Worm (Caenorhabditis elegans): ENCODE results near the gene T05G5.4.
A peak's percentile ranks its signal among the peaks of the same experiment; 100 is the strongest.

The T05G5.4 gene

ce11 chrIII:9783133-9783590 lies 34.4 kb downstream of the T05G5.4 start (continued):
- TF ChIP-seq mxl-3 (GFP tag; optimal IDR thresholded peaks at IDR 0.05): no peak
- TF ChIP-seq duxl-1 (tag; optimal IDR thresholded peaks at IDR 0.05; ENCODE audit: poor library complexity): peak; percentile 46
- no peak for TF ChIP-seq ZK546.5 (tag; optimal IDR thresholded peaks at IDR 0.05)
- TF ChIP-seq nhr-76 (tag; optimal IDR thresholded peaks at IDR 0.05): no peak
- peak in 1 of 2 experiments; percentile 50 for TF ChIP-seq lsy-2 (tag; optimal IDR thresholded peaks at IDR 0.05)
- no peak for TF ChIP-seq lin-13 (GFP tag; optimal IDR thresholded peaks at IDR 0.05)
- TF ChIP-seq ZK337.2 (GFP tag; IDR thresholded peaks at IDR 0.05): no peak
- TF ChIP-seq daf-8 (GFP tag; IDR thresholded peaks at IDR 0.05): no peak
- no peak for TF ChIP-seq D1046.2 (GFP tag; IDR thresholded peaks at IDR 0.05)
- TF ChIP-seq rbr-2 (tag; optimal IDR thresholded peaks at IDR 0.05): no peak
- no peak for TF ChIP-seq ceh-82 (tag; optimal IDR thresholded peaks at IDR 0.05)
- TF ChIP-seq zip-2 (tag; optimal IDR thresholded peaks at IDR 0.05): no peak
- peak; percentile 26 for TF ChIP-seq nhr-48 (tag; optimal IDR thresholded peaks at IDR 0.05)
- TF ChIP-seq nhr-41 (GFP tag; IDR thresholded peaks at IDR 0.05): no peak
- no peak for TF ChIP-seq skn-1 (tag; optimal IDR thresholded peaks at IDR 0.05)
- no peak for TF ChIP-seq lir-3 (tag; optimal IDR thresholded peaks at IDR 0.05)
- TF ChIP-seq Y105C5A.15 (GFP tag; IDR thresholded peaks at IDR 0.05): 0 out of 2 replicates have a peak, but pooled peaks have one; percentile 7
- TF ChIP-seq vab-7 (GFP tag; IDR thresholded peaks at IDR 0.05): no peak
- TF ChIP-seq unc-130 (GFP tag; optimal IDR thresholded peaks at IDR 0.05): no peak
- no peak for TF ChIP-seq ceh-62 (tag; optimal IDR thresholded peaks at IDR 0.05)
- no peak for TF ChIP-seq nhr-77 (tag; optimal IDR thresholded peaks at IDR 0.05)
- no peak for TF ChIP-seq arid-1 (GFP tag; conservative IDR thresholded peaks at IDR 0.05)
- no peak for TF ChIP-seq F44E2.7 (GFP tag; IDR thresholded peaks at IDR 0.05)
- no peak for TF ChIP-seq egl-43 (GFP tag; IDR thresholded peaks at IDR 0.05)
- no peak for TF ChIP-seq mes-2 (tag; optimal IDR thresholded peaks at IDR 0.05; ENCODE audit: poor library complexity, severe bottlenecking)
- TF ChIP-seq unc-39 (tag; optimal IDR thresholded peaks at IDR 0.05): no peak

- TF ChIP-seq nhr-77 (tag; optimal IDR thresholded peaks at IDR 0.05): peak; percentile 17
- no peak for TF ChIP-seq hlh-30 (tag; optimal IDR thresholded peaks at IDR 0.05; ENCODE audit: insufficient read depth)
- no peak for TF ChIP-seq ctbp-1 (GFP tag; IDR thresholded peaks at IDR 0.05)
- no peak for TF ChIP-seq tra-1 (GFP tag; IDR thresholded peaks at IDR 0.05)
- no peak for TF ChIP-seq tag-97 (GFP tag; IDR thresholded peaks at IDR 0.05)
- no peak for TF ChIP-seq D1046.2 (GFP tag; IDR thresholded peaks at IDR 0.05)
- TF ChIP-seq jun-1 (tag; optimal IDR thresholded peaks at IDR 0.05): no peak
- no peak for TF ChIP-seq mdt-29 (GFP tag; IDR thresholded peaks at IDR 0.05)
- no peak for TF ChIP-seq spr-1 (tag; optimal IDR thresholded peaks at IDR 0.05)
- TF ChIP-seq ZK546.5 (tag; optimal IDR thresholded peaks at IDR 0.05): no peak
- TF ChIP-seq aly-2 (tag; optimal IDR thresholded peaks at IDR 0.05): no peak
- TF ChIP-seq ceh-44 (GFP tag; IDR thresholded peaks at IDR 0.05): no peak
- TF ChIP-seq Y5F2A.4 (GFP tag; optimal IDR thresholded peaks at IDR 0.05): no peak
- TF ChIP-seq php-3 (GFP tag; IDR thresholded peaks at IDR 0.05): no peak
- TF ChIP-seq dmd-9 (GFP tag; IDR thresholded peaks at IDR 0.05): no peak
- TF ChIP-seq spr-3 (GFP tag; optimal IDR thresholded peaks at IDR 0.05): no peak
- TF ChIP-seq ZK337.2 (GFP tag; IDR thresholded peaks at IDR 0.05): no peak
- no peak for TF ChIP-seq ceh-62 (tag; optimal IDR thresholded peaks at IDR 0.05)
- TF ChIP-seq dmd-6 (GFP tag; IDR thresholded peaks at IDR 0.05): peak; percentile 74
- no peak for TF ChIP-seq mxl-3 (GFP tag; optimal IDR thresholded peaks at IDR 0.05)
- TF ChIP-seq gei-8 (GFP tag; optimal IDR thresholded peaks at IDR 0.05): no peak
- TF ChIP-seq egl-27 (tag; optimal IDR thresholded peaks at IDR 0.05): no peak
- TF ChIP-seq madf-9 (GFP tag; conservative IDR thresholded peaks at IDR 0.05): no peak
- TF ChIP-seq F37D6.2 (tag; optimal IDR thresholded peaks at IDR 0.05): no peak
- TF ChIP-seq nhr-48 (tag; optimal IDR thresholded peaks at IDR 0.05): no peak
- no peak for TF ChIP-seq pha-4 (GFP tag; IDR thresholded peaks at IDR 0.05)
- no peak for TF ChIP-seq pha-4 (tag; optimal IDR thresholded peaks at IDR 0.05)
- TF ChIP-seq sdz-12 (GFP tag; optimal IDR thresholded peaks at IDR 0.05): no peak
- TF ChIP-seq saeg-2 (GFP tag; IDR thresholded peaks at IDR 0.05): no peak
- no peak for TF ChIP-seq nhr-11 (tag; optimal IDR thresholded peaks at IDR 0.05)
- peak; percentile 5 for TF ChIP-seq T20F7.1 (GFP tag; optimal IDR thresholded peaks at IDR 0.05)
- TF ChIP-seq mdl-1 (tag; optimal IDR thresholded peaks at IDR 0.05): no peak
Observed at ce11 chrIII:9786776-9787175, 38.0 kb downstream of the T05G5.4 start.
